Worm (Caenorhabditis elegans): ENCODE results near the gene R08D7.5.

Gene R08D7.5

ce11 chrIII:8983135-8983534, 9.2 kb downstream of the R08D7.5 start:
- TF ChIP-seq ama-1 (optimal IDR thresholded peaks at IDR 0.05), result no peak
- no peak for TF ChIP-seq tbx-11 (GFP tag; IDR thresholded peaks at IDR 0.05)
- no peak for TF ChIP-seq sea-1 (GFP tag; conservative IDR thresholded peaks at IDR 0.05)
- no peak for TF ChIP-seq ceh-13 (GFP tag; optimal IDR thresholded peaks at IDR 0.05)
- TF ChIP-seq flt-1 (GFP tag; IDR thresholded peaks at IDR 0.05), result no peak
- TF ChIP-seq hmg-4 (GFP tag; optimal IDR thresholded peaks at IDR 0.05), result no peak
- no peak for TF ChIP-seq tra-4 (tag; optimal IDR thresholded peaks at IDR 0.05)
- no peak for TF ChIP-seq ets-7 (tag; optimal IDR thresholded peaks at IDR 0.05)
- TF ChIP-seq hmbx-1 (tag; optimal IDR thresholded peaks at IDR 0.05), result no peak
- TF ChIP-seq aly-1 (tag; optimal IDR thresholded peaks at IDR 0.05), result no peak
- no peak for TF ChIP-seq pes-1 (GFP tag; IDR thresholded peaks at IDR 0.05)
- no peak for TF ChIP-seq B0310.2 (tag; optimal IDR thresholded peaks at IDR 0.05)
- TF ChIP-seq hnd-1 (tag; optimal IDR thresholded peaks at IDR 0.05), result no peak

- TF ChIP-seq tra-4 (tag; optimal IDR thresholded peaks at IDR 0.05) (no peak), pes-1 (GFP tag; IDR thresholded peaks at IDR 0.05) (no peak), sea-1 (GFP tag; conservative IDR thresholded peaks at IDR 0.05) (no peak), B0310.2 (tag; optimal IDR thresholded peaks at IDR 0.05) (no peak)
These were observed 9.9 kb downstream of the R08D7.5 start for ce11 chrIII:8983811-8984210.

- TF ChIP-seq tra-4 (tag; optimal IDR thresholded peaks at IDR 0.05) (no peak), ceh-36 (tag; optimal IDR thresholded peaks at IDR 0.05) (no peak), flt-1 (GFP tag; IDR thresholded peaks at IDR 0.05) (no peak), tbx-37 (GFP tag; conservative IDR thresholded peaks at IDR 0.05) (no peak)
These were observed 10.5 kb downstream of the R08D7.5 start for ce11 chrIII:8984412-8984811.

ce11 chrIII:8984960-8985359, 11.0 kb downstream of the R08D7.5 start:
- TF ChIP-seq tbx-11 (GFP tag; IDR thresholded peaks at IDR 0.05) (no peak), ama-1 (optimal IDR thresholded peaks at IDR 0.05) (no peak), hmg-4 (GFP tag; optimal IDR thresholded peaks at IDR 0.05) (no peak), tbx-37 (GFP tag; conservative IDR thresholded peaks at IDR 0.05) (no peak), ets-7 (tag; optimal IDR thresholded peaks at IDR 0.05) (no peak), flt-1 (GFP tag; IDR thresholded peaks at IDR 0.05) (no peak), sea-1 (GFP tag; conservative IDR thresholded peaks at IDR 0.05) (no peak), ceh-13 (GFP tag; optimal IDR thresholded peaks at IDR 0.05) (no peak), aly-1 (tag; optimal IDR thresholded peaks at IDR 0.05) (no peak), pes-1 (GFP tag; IDR thresholded peaks at IDR 0.05) (no peak), hmbx-1 (tag; optimal IDR thresholded peaks at IDR 0.05) (no peak), F13C5.2 (tag; optimal IDR thresholded peaks at IDR 0.05) (no peak), hnd-1 (tag; optimal IDR thresholded peaks at IDR 0.05) (no peak)

ce11 chrIII:8985461-8985860, 11.5 kb downstream of the R08D7.5 start:
- TF ChIP-seq ceh-13 (GFP tag; optimal IDR thresholded peaks at IDR 0.05) (no peak), pes-1 (GFP tag; IDR thresholded peaks at IDR 0.05) (no peak), tbx-37 (GFP tag; conservative IDR thresholded peaks at IDR 0.05) (no peak), scrt-1 (GFP tag; IDR thresholded peaks at IDR 0.05) (no peak), aly-1 (tag; optimal IDR thresholded peaks at IDR 0.05) (no peak), F13C5.2 (tag; optimal IDR thresholded peaks at IDR 0.05) (no peak), flt-1 (GFP tag; IDR thresholded peaks at IDR 0.05) (no peak), tbx-11 (GFP tag; IDR thresholded peaks at IDR 0.05) (no peak), tra-4 (tag; optimal IDR thresholded peaks at IDR 0.05) (no peak), hnd-1 (tag; optimal IDR thresholded peaks at IDR 0.05) (no peak), sea-1 (GFP tag; conservative IDR thresholded peaks at IDR 0.05) (no peak), hmbx-1 (tag; optimal IDR thresholded peaks at IDR 0.05) (no peak), B0310.2 (tag; optimal IDR thresholded peaks at IDR 0.05) (no peak), ets-7 (tag; optimal IDR thresholded peaks at IDR 0.05) (no peak), ceh-36 (tag; optimal IDR thresholded peaks at IDR 0.05) (no peak), ama-1 (optimal IDR thresholded peaks at IDR 0.05) (no peak), hmg-4 (GFP tag; optimal IDR thresholded peaks at IDR 0.05) (no peak)

- TF ChIP-seq tbx-37 (GFP tag; conservative IDR thresholded peaks at IDR 0.05), result no peak
These were observed 12.0 kb downstream of the R08D7.5 start for ce11 chrIII:8985965-8986364.

- TF ChIP-seq ceh-36 (tag; optimal IDR thresholded peaks at IDR 0.05), result no peak
These were observed 12.9 kb downstream of the R08D7.5 start for ce11 chrIII:8986872-8987271.

- no peak for TF ChIP-seq ceh-13 (GFP tag; optimal IDR thresholded peaks at IDR 0.05)
- no peak for TF ChIP-seq B0310.2 (tag; optimal IDR thresholded peaks at IDR 0.05)
- TF ChIP-seq tbx-11 (GFP tag; IDR thresholded peaks at IDR 0.05), result no peak
- TF ChIP-seq hmbx-1 (tag; optimal IDR thresholded peaks at IDR 0.05), result no peak
- no peak for TF ChIP-seq ets-7 (tag; optimal IDR thresholded peaks at IDR 0.05)
- no peak for TF ChIP-seq tbx-37 (GFP tag; conservative IDR thresholded peaks at IDR 0.05)
- TF ChIP-seq ceh-36 (tag; optimal IDR thresholded peaks at IDR 0.05), result no peak
- no peak for TF ChIP-seq aly-1 (tag; optimal IDR thresholded peaks at IDR 0.05)
- TF ChIP-seq F13C5.2 (tag; optimal IDR thresholded peaks at IDR 0.05), result no peak
- TF ChIP-seq hnd-1 (tag; optimal IDR thresholded peaks at IDR 0.05), result no peak
- TF ChIP-seq sea-1 (GFP tag; conservative IDR thresholded peaks at IDR 0.05), result no peak
- no peak for TF ChIP-seq scrt-1 (GFP tag; IDR thresholded peaks at IDR 0.05)
- no peak for TF ChIP-seq pes-1 (GFP tag; IDR thresholded peaks at IDR 0.05)
- TF ChIP-seq hmg-4 (GFP tag; optimal IDR thresholded peaks at IDR 0.05), result no peak
These were observed 14.1 kb downstream of the R08D7.5 start for ce11 chrIII:8988061-8988460.

- TF ChIP-seq scrt-1 (GFP tag; IDR thresholded peaks at IDR 0.05), result 0 out of 2 replicates have a peak, but pooled peaks have one; percentile 30
- no peak for TF ChIP-seq F13C5.2 (tag; optimal IDR thresholded peaks at IDR 0.05)
These were observed 14.6 kb downstream of the R08D7.5 start for ce11 chrIII:8988544-8988943.

Measured in whole organism, early embryonic.